Worm (Caenorhabditis elegans) whole organism, midembryonic: ENCODE data around the gene nas-12.

ENCODE experiments used
- T22C8.4 ChIP-seq: fragments of 200-800 bp; sonication (Bioruptor generic); IDR thresholded peaks from 2 replicates; pipeline ENCODE4 v1.3.6; 2022; ENCODE audit warnings: missing genetic modification characterization, missing compliant biosample characterization
- cog-1 ChIP-seq: sonication (generic microtip); optimal IDR thresholded peaks from 2 replicates; lab custom pipeline; 2016; ENCODE audit warnings: missing genetic modification characterization, missing compliant biosample characterization
- flt-1 ChIP-seq: fragments of 200-800 bp; sonication (Bioruptor generic); IDR thresholded peaks from 2 replicates; pipeline ENCODE4 v1.3.6; 2022; ENCODE audit warnings: missing genetic modification characterization, missing compliant biosample characterization
- klf-2 ChIP-seq: fragments of 200-800 bp; sonication (Bioruptor generic); conservative IDR thresholded peaks from 2 replicates; pipeline ENCODE4 v1.3.6; 2022; ENCODE audit warnings: missing genetic modification reagents, missing genetic modification characterization, missing compliant biosample characterization
- med-1 ChIP-seq: sonication (generic microtip); optimal IDR thresholded peaks from 2 replicates; lab custom pipeline; 2017; ENCODE audit warnings: missing genetic modification characterization, mild to moderate bottlenecking, missing compliant biosample characterization, antibody characterized with exemption, missing genetic modification reagents; ENCODE audit not compliant: insufficient read depth
- ref-1 ChIP-seq: fragments of 200-800 bp; sonication (Bioruptor generic); conservative IDR thresholded peaks from 2 replicates; pipeline ENCODE4 v1.3.6; 2022; ENCODE audit warnings: missing genetic modification reagents, missing genetic modification characterization, missing compliant biosample characterization
- tab-1 ChIP-seq: fragments of 200-800 bp; sonication (Bioruptor generic); IDR thresholded peaks from 2 replicates; pipeline ENCODE4 v1.3.6; 2022; ENCODE audit warnings: missing genetic modification characterization, missing compliant biosample characterization
- ztf-23 ChIP-seq: fragments of 200-800 bp; sonication (Bioruptor generic); IDR thresholded peaks from 2 replicates; pipeline ENCODE4 v1.3.6; 2022; ENCODE audit warnings: missing genetic modification reagents, missing genetic modification characterization, missing compliant biosample characterization
- ztf-29 ChIP-seq: fragments of 200-800 bp; sonication (Bioruptor generic); IDR thresholded peaks from 2 replicates; pipeline ENCODE4 v1.3.6; 2022; ENCODE audit warnings: missing genetic modification reagents, missing genetic modification characterization, missing compliant biosample characterization

The nas-12 gene

DNA sequence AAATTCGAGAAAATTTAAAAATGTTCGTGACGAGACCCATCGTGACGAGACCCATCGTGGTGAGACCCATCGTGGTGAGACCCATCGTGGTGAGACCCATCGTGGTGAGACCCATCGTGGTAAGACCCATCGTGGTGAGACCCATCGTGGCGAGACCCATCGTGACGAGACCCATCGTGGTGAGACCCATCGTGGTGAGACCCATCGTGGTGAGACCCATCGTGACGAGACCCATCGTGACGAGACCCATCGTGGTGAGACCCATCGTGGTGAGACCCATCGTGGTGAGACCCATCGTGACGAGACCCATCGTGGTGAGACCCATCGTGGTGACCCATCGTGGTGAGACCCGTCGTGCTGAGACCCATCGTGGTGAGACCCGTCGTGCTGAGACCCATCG lies 39.1 kb downstream of the nas-12 start:
- 0 out of 2 replicates have a peak, but pooled peaks have one; percentile 5 for TF ChIP-seq tab-1 (GFP tag; lab: Robert Waterston, UW)
- 0 out of 2 replicates have a peak, but pooled peaks have one; percentile 25 for TF ChIP-seq klf-2 (GFP tag; lab: Robert Waterston, UW)

DNA sequence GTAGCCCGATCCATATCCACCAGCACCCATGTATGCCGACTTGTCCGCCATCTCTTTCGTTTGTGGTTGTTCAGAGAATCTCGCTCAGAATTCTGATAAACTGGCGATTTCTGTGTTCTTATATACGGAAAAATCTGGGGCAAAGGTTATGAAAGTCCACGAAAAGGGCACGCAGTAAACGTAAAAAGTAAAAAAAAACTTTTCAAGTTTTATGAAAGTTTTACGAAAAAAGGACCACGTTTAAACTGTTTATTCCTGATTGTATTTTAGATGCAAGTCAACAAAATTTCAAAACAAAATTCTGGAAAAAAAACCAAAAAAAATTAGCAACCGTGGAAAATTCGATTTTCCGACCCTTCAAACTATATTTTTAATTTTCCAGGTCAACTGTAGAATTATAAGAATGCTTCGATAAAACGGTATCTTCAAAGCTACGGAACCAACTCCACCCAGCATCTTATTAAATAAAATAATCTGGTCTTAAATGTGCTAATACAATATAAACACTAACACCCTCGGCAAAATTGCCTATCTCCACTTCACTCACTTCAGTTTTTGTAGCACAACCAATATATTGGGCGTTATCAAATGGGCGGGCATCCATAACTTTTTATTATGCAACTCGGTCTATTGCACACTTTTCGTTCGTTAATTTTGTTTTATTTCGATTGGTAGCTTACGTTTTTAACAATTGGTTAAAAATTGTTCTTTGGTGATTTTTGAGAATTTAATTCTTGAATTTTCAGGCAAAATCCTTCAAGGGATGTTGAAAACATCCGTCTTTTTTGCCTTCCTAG lies 45.5 kb downstream of the nas-12 start, which contains the start of the genes nspd-7 and Y43C5A.2:
TSS of gene nspd-7 (minus strand) at position 51 of the 797 bp plus-strand sequence.
TSS of gene Y43C5A.2 (plus strand) at position 747 of the 797 bp plus-strand sequence.
- no peak for TF ChIP-seq cog-1 (tag; lab: Kevin White, UChicago)
- no peak for TF ChIP-seq ref-1 (GFP tag; lab: Robert Waterston, UW)
- no peak for TF ChIP-seq klf-2 (GFP tag; lab: Robert Waterston, UW)
- TF ChIP-seq ztf-23, result no peak
- no peak for TF ChIP-seq T22C8.4 (GFP tag; lab: Robert Waterston, UW)
- TF ChIP-seq flt-1, result no peak
- no peak for TF ChIP-seq med-1
- TF ChIP-seq tab-1 (GFP tag; lab: Robert Waterston, UW), result no peak
- TF ChIP-seq ztf-29 (GFP tag; lab: Robert Waterston, UW), result no peak

DNA sequence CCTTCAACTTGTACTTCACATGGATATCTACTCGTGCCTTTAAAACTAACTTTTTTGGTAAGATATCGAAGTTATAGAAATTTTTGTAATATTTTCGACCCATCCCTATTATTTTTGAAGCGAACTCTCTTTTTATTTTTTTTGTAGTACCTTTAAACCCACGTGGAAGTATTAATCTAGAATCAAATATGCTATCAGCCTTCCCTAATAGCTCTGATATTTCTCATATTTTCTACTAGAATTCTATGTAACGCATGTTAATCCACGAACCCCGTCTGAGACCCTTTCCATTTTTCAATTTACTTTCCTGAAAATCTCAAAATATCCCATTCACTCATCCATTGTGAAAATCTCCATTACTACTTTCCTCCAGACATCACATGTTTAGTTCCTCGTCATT lies 49.5 kb downstream of the nas-12 start:
- TF ChIP-seq klf-2 (GFP tag; lab: Robert Waterston, UW), result no peak
- TF ChIP-seq cog-1 (tag; lab: Kevin White, UChicago), result no peak
- TF ChIP-seq ref-1 (GFP tag; lab: Robert Waterston, UW), result no peak
- TF ChIP-seq ztf-29 (GFP tag; lab: Robert Waterston, UW), result no peak
- TF ChIP-seq ztf-23, result no peak
- TF ChIP-seq T22C8.4 (GFP tag; lab: Robert Waterston, UW), result no peak
- no peak for TF ChIP-seq tab-1 (GFP tag; lab: Robert Waterston, UW)
- no peak for TF ChIP-seq flt-1
- TF ChIP-seq med-1, result no peak

ce11 chrIV:10273781-10274313 lies 50.0 kb downstream of the nas-12 start, which contains the start of gene Y43C5A.3:
Gene Y43C5A.3 (plus strand): TSS chrIV:10274036.
- no peak for TF ChIP-seq flt-1
- TF ChIP-seq ref-1 (GFP tag; lab: Robert Waterston, UW), result no peak
- no peak for TF ChIP-seq ztf-23
- no peak for TF ChIP-seq ztf-29 (GFP tag; lab: Robert Waterston, UW)
- no peak for TF ChIP-seq cog-1 (tag; lab: Kevin White, UChicago)
- no peak for TF ChIP-seq tab-1 (GFP tag; lab: Robert Waterston, UW)
- no peak for TF ChIP-seq T22C8.4 (GFP tag; lab: Robert Waterston, UW)
- no peak for TF ChIP-seq klf-2 (GFP tag; lab: Robert Waterston, UW)

ce11 chrIV:10275050-10275449 lies 51.2 kb downstream of the nas-12 start:
- TF ChIP-seq tab-1 (GFP tag; lab: Robert Waterston, UW), result no peak
- no peak for TF ChIP-seq flt-1
- TF ChIP-seq ztf-29 (GFP tag; lab: Robert Waterston, UW), result no peak
- TF ChIP-seq T22C8.4 (GFP tag; lab: Robert Waterston, UW), result no peak
- TF ChIP-seq klf-2 (GFP tag; lab: Robert Waterston, UW), result no peak
- no peak for TF ChIP-seq ztf-23
- no peak for TF ChIP-seq cog-1 (tag; lab: Kevin White, UChicago)
- no peak for TF ChIP-seq ref-1 (GFP tag; lab: Robert Waterston, UW)
- TF ChIP-seq med-1, result no peak
